Worm (Caenorhabditis elegans) whole organism, young adult: Measurements from ENCODE around the gene memo-1.

Experiments
- B0336.3 ChIP-seq: fragments of 200-800 bp; sonication (Bioruptor generic); IDR thresholded peaks from 2 replicates; pipeline ENCODE4 v1.3.6; 2022; ENCODE audit warnings: missing genetic modification characterization, missing compliant biosample characterization
- C06A6.2 ChIP-seq: fragments of 200-800 bp; sonication (Bioruptor generic); conservative IDR thresholded peaks from 2 replicates; pipeline ENCODE4 v1.3.6; 2022; ENCODE audit warnings: missing genetic modification characterization, missing compliant biosample characterization
- D2030.7 ChIP-seq: fragments of 200-800 bp; sonication (Bioruptor generic); IDR thresholded peaks from 2 replicates; pipeline ENCODE4 v1.3.6; 2022; ENCODE audit warnings: missing genetic modification reagents, missing genetic modification characterization, missing compliant biosample characterization
- T07F8.4 ChIP-seq: sonication (generic microtip); optimal IDR thresholded peaks from 2 replicates; lab custom pipeline; 2016; ENCODE audit warnings: mild to moderate bottlenecking, missing genetic modification characterization, moderate library complexity, missing compliant biosample characterization
- T26A5.8 ChIP-seq: sonication (generic microtip); optimal IDR thresholded peaks from 2 replicates; lab custom pipeline; 2016; ENCODE audit warnings: missing genetic modification characterization, missing compliant biosample characterization
- Y53F4B.3 ChIP-seq: fragments of 200-800 bp; sonication (Bioruptor generic); IDR thresholded peaks from 2 replicates; pipeline ENCODE4 v1.3.6; 2022; ENCODE audit warnings: missing genetic modification reagents, missing genetic modification characterization, missing compliant biosample characterization
- akir-1 ChIP-seq: fragments of 200-800 bp; sonication (Bioruptor generic); optimal IDR thresholded peaks from 2 replicates; lab custom pipeline; 2018; ENCODE audit warnings: mild to moderate bottlenecking, missing genetic modification characterization, moderate library complexity, missing compliant biosample characterization
- ama-1 ChIP-seq, 3 experiments: fragments of 150-350 bp in 1 of 3; sonication (generic microtip) in 2 of 3; optimal IDR thresholded peaks; 2 replicates each; lab custom pipeline; 2014 to 2018; ENCODE audit warnings: missing biosample characterization in 2 of 3, missing genetic modification characterization in 2 of 3, missing genetic modification reagents in 2 of 3
- atf-7 ChIP-seq: sonication (generic microtip); optimal IDR thresholded peaks from 2 replicates; lab custom pipeline; 2017; ENCODE audit warnings: mild to moderate bottlenecking, missing genetic modification characterization, missing compliant biosample characterization
- attf-6 ChIP-seq: fragments of 200-800 bp; sonication (Bioruptor generic); IDR thresholded peaks from 2 replicates; pipeline ENCODE4 v1.3.6; 2022; ENCODE audit warnings: missing genetic modification reagents, missing genetic modification characterization, missing compliant biosample characterization
- ccch-3 ChIP-seq: fragments of 200-800 bp; sonication (Bioruptor generic); optimal IDR thresholded peaks from 2 replicates; lab custom pipeline; 2018; ENCODE audit warnings: mild to moderate bottlenecking, missing genetic modification characterization, missing compliant biosample characterization
- cebp-1 ChIP-seq, 2 experiments: fragments of 200-800 bp in 1 of 2; sonication (Bioruptor generic) in 1 of 2; sonication (generic microtip) in 1 of 2; IDR thresholded peaks in 1 of 2; optimal IDR thresholded peaks in 1 of 2; 2 replicates each; pipeline versions ENCODE4 v1.3.6 to Lab custom; 2017 to 2022; ENCODE audit warnings: missing compliant biosample characterization in 2 of 2, missing genetic modification characterization in 2 of 2, mild to moderate bottlenecking in 1 of 2, missing genetic modification reagents in 1 of 2, moderate library complexity in 1 of 2
- chd-7 ChIP-seq: sonication (generic microtip); optimal IDR thresholded peaks from 2 replicates; lab custom pipeline; 2016; ENCODE audit warnings: mild to moderate bottlenecking, missing genetic modification characterization, moderate library complexity, missing compliant biosample characterization
- dpff-1 ChIP-seq: sonication (generic microtip); optimal IDR thresholded peaks from 2 replicates; lab custom pipeline; 2017; ENCODE audit warnings: mild to moderate bottlenecking, missing genetic modification characterization, missing compliant biosample characterization
- egl-18 ChIP-seq: fragments of 200-800 bp; sonication (Bioruptor generic); IDR thresholded peaks from 2 replicates; pipeline ENCODE4 v1.3.6; 2022; ENCODE audit warnings: missing genetic modification reagents, missing genetic modification characterization, missing compliant biosample characterization
- ekl-4 ChIP-seq: fragments of 200-800 bp; sonication (Bioruptor generic); IDR thresholded peaks from 2 replicates; pipeline ENCODE4 v1.3.6; 2022; ENCODE audit warnings: missing genetic modification reagents, missing genetic modification characterization, missing compliant biosample characterization
- ets-4 ChIP-seq: fragments of 200-800 bp; sonication (Bioruptor generic); optimal IDR thresholded peaks from 2 replicates; lab custom pipeline; 2018; ENCODE audit warnings: mild to moderate bottlenecking, missing genetic modification characterization, missing compliant biosample characterization
- hlh-12 ChIP-seq: sonication (generic microtip); optimal IDR thresholded peaks from 2 replicates; lab custom pipeline; 2016; ENCODE audit warnings: missing genetic modification characterization, missing compliant biosample characterization
- hmg-20 ChIP-seq: fragments of 200-800 bp; sonication (Bioruptor generic); IDR thresholded peaks from 2 replicates; pipeline ENCODE4 v1.3.6; 2022; ENCODE audit warnings: missing genetic modification reagents, missing genetic modification characterization, missing compliant biosample characterization
- hrde-1 ChIP-seq: sonication (generic microtip); optimal IDR thresholded peaks from 2 replicates; lab custom pipeline; 2016; ENCODE audit warnings: missing genetic modification characterization, mild to moderate bottlenecking, missing compliant biosample characterization, moderate library complexity, missing genotype, missing genetic modification reagents, borderline replicate concordance
- hsf-1 ChIP-seq: fragments of 200-800 bp; sonication (Bioruptor generic); IDR thresholded peaks from 2 replicates; pipeline ENCODE4 v1.3.6; 2022; ENCODE audit warnings: missing genetic modification reagents, missing genetic modification characterization, missing compliant biosample characterization
- let-526 ChIP-seq: fragments of 200-800 bp; sonication (Bioruptor generic); IDR thresholded peaks from 2 replicates; pipeline ENCODE4 v1.3.6; 2022; ENCODE audit warnings: missing genetic modification reagents, missing genetic modification characterization, missing compliant biosample characterization
- lin-26 ChIP-seq: fragments of 200-800 bp; sonication (Bioruptor generic); IDR thresholded peaks from 2 replicates; pipeline ENCODE4 v1.3.6; 2022; ENCODE audit warnings: missing genetic modification reagents, missing genetic modification characterization, missing compliant biosample characterization
- lin-54 ChIP-seq: fragments of 200-800 bp; sonication (Bioruptor generic); optimal IDR thresholded peaks from 2 replicates; lab custom pipeline; 2018; ENCODE audit warnings: mild to moderate bottlenecking, missing genetic modification characterization, missing compliant biosample characterization
- lir-1 ChIP-seq: fragments of 200-800 bp; sonication (Bioruptor generic); conservative IDR thresholded peaks from 2 replicates; pipeline ENCODE4 v1.3.6; 2022; ENCODE audit warnings: missing genetic modification reagents, missing genetic modification characterization, missing compliant biosample characterization
- madf-3 ChIP-seq: fragments of 200-800 bp; sonication (Bioruptor generic); IDR thresholded peaks from 2 replicates; pipeline ENCODE4 v1.3.6; 2022; ENCODE audit warnings: missing genetic modification reagents, missing genetic modification characterization, missing compliant biosample characterization
- madf-6 ChIP-seq: fragments of 200-800 bp; sonication (Bioruptor generic); IDR thresholded peaks from 2 replicates; pipeline ENCODE4 v1.3.6; 2022; ENCODE audit warnings: missing genetic modification reagents, missing genetic modification characterization, missing compliant biosample characterization
- madf-8 ChIP-seq: fragments of 200-800 bp; sonication (Bioruptor generic); conservative IDR thresholded peaks from 2 replicates; pipeline ENCODE4 v1.3.6; 2022; ENCODE audit warnings: missing genetic modification reagents, missing genetic modification characterization, missing compliant biosample characterization
- nfya-1 ChIP-seq: sonication (generic microtip); optimal IDR thresholded peaks from 2 replicates; lab custom pipeline; 2017; ENCODE audit warnings: antibody characterized with exemption, missing compliant biosample characterization, missing genetic modification characterization, borderline replicate concordance; ENCODE audit not compliant: insufficient read depth
- nfyb-1 ChIP-seq: fragments of 200-800 bp; sonication (Bioruptor generic); IDR thresholded peaks from 2 replicates; pipeline ENCODE4 v1.3.6; 2022; ENCODE audit warnings: missing genetic modification reagents, missing genetic modification characterization, missing compliant biosample characterization
- pha-4 ChIP-seq: fragments of 150-350 bp; sonication (generic microtip); optimal IDR thresholded peaks from 2 replicates; lab custom pipeline; 2014; ENCODE audit warnings: missing biosample characterization, missing genetic modification reagents, missing genetic modification characterization
- rcor-1 ChIP-seq: fragments of 200-800 bp; sonication (Bioruptor generic); IDR thresholded peaks from 2 replicates; pipeline ENCODE4 v1.3.6; 2022; ENCODE audit warnings: missing genetic modification reagents, missing genetic modification characterization, missing compliant biosample characterization
- zfh-2 ChIP-seq: fragments of 200-800 bp; sonication (Bioruptor generic); conservative IDR thresholded peaks from 2 replicates; pipeline ENCODE4 v1.3.6; 2022; ENCODE audit warnings: missing genetic modification reagents, missing genetic modification characterization, missing compliant biosample characterization
- zim-3 ChIP-seq: sonication (generic microtip); optimal IDR thresholded peaks from 2 replicates; lab custom pipeline; 2017; ENCODE audit warnings: mild to moderate bottlenecking, missing genetic modification characterization, moderate library complexity, missing compliant biosample characterization
- ztf-22 ChIP-seq: fragments of 200-800 bp; sonication (Bioruptor generic); optimal IDR thresholded peaks from 2 replicates; lab custom pipeline; 2018; ENCODE audit warnings: mild to moderate bottlenecking, missing genetic modification characterization, moderate library complexity, missing compliant biosample characterization

memo-1 gene

DNA sequence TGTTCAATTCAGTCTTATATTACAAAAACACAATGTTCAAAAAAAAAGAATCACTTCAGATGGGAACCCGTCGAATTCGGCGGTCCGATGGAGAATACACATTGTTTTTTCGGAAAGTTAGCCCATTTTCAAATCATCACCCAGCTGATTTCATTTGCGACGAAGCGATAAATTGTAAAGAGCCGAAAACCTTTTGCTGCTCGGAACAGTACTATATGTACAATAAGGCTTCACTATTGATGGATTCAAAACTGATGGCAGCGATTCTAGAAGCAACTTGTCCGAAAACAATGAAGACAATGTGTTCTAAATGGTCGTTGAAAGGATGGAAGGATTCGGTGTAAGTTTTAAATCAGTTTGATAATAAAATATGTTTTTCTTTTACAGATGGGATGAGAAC, 11.0 kb upstream of the memo-1 start, which contains the start of gene C37C3.1 (continued):
- TF ChIP-seq nfya-1 (tag; lab: Kevin White, UChicago) (no peak), let-526 (GFP tag; lab: Robert Waterston, UW) (0 out of 2 replicates have a peak, but pooled peaks have one; percentile 9), hlh-12 (no peak), hsf-1 (GFP tag; lab: Robert Waterston, UW) (peak; percentile 76), Y53F4B.3 (GFP tag; lab: Robert Waterston, UW) (no peak), lin-54 (GFP tag; lab: Kevin White, UChicago) (peak; percentile 9), madf-6 (peak; percentile 45), rcor-1 (GFP tag; lab: Robert Waterston, UW) (no peak), atf-7 (peak; percentile 4), ztf-22 (GFP tag; lab: Kevin White, UChicago) (no peak), attf-6 (GFP tag; lab: Robert Waterston, UW) (peak; percentile 18; the same call in 1 of the 2 replicates), zim-3 (tag; lab: Kevin White, UChicago) (peak; percentile 30), T26A5.8 (peak; percentile 11), ama-1 (optimal IDR thresholded peaks at IDR 0.05; lab: Kevin White, UChicago) (peak; percentile 65), ama-1 (GFP tag; optimal IDR thresholded peaks at IDR 0.05; lab: Kevin White, UChicago) (peak in 1 of 2 experiments; percentile 50), hrde-1 (peak; percentile 75), chd-7 (tag; lab: Kevin White, UChicago) (peak; percentile 75)

- TF ChIP-seq zfh-2 (GFP tag; lab: Robert Waterston, UW) (peak; percentile 62), lin-26 (GFP tag; lab: Robert Waterston, UW) (no peak), T07F8.4 (tag; lab: Kevin White, UChicago) (no peak)
Measured at ce11 chrV:7856641-7857040, 9.7 kb upstream of the memo-1 start.

ce11 chrV:7855382-7855994, 8.5 kb upstream of the memo-1 start, which contains the start of gene C37C3.2:
C37C3.2 (plus strand) TSS chrV:7855944.
- TF ChIP-seq nfyb-1 (GFP tag; lab: Robert Waterston, UW) (no peak), hrde-1 (no peak), madf-8 (GFP tag; lab: Robert Waterston, UW) (no peak), pha-4 (tag; lab: Kevin White, UChicago) (no peak), ccch-3 (GFP tag; lab: Kevin White, UChicago) (no peak), B0336.3 (GFP tag; lab: Robert Waterston, UW) (no peak), akir-1 (GFP tag; lab: Kevin White, UChicago) (no peak), zim-3 (tag; lab: Kevin White, UChicago) (no peak), C06A6.2 (GFP tag; lab: Robert Waterston, UW) (no peak), nfya-1 (tag; lab: Kevin White, UChicago) (no peak), ets-4 (GFP tag; lab: Kevin White, UChicago) (no peak), hmg-20 (GFP tag; lab: Robert Waterston, UW) (no peak), lin-26 (GFP tag; lab: Robert Waterston, UW) (no peak), cebp-1 (GFP tag; IDR thresholded peaks at IDR 0.05; lab: Robert Waterston, UW) (no peak), cebp-1 (tag; optimal IDR thresholded peaks at IDR 0.05; lab: Kevin White, UChicago) (no peak), D2030.7 (GFP tag; lab: Robert Waterston, UW) (no peak), ekl-4 (GFP tag; lab: Robert Waterston, UW) (no peak), dpff-1 (no peak), lir-1 (no peak), madf-3 (GFP tag; lab: Robert Waterston, UW) (no peak), egl-18 (GFP tag; lab: Robert Waterston, UW) (no peak)
- TF ChIP-seq, all 124 proteins: peak for 0
